Worm (Caenorhabditis elegans) whole organism, mixed stage, embryonic: ENCODE measurements around the gene abcx-1.

Experiments
- M03D4.4 ChIP-seq: sonication (generic microtip); optimal IDR thresholded peaks from 2 replicates; lab custom pipeline; 2017; ENCODE audit warnings: mild to moderate bottlenecking, missing genetic modification characterization, missing compliant biosample characterization
- bed-3 ChIP-seq: fragments of 200-800 bp; sonication (Bioruptor generic); optimal IDR thresholded peaks from 3 replicates; lab custom pipeline; 2018; ENCODE audit warnings: mild to moderate bottlenecking, missing genetic modification characterization, moderate library complexity, missing compliant biosample characterization
- blmp-1 ChIP-seq: fragments of 150-350 bp; optimal IDR thresholded peaks from 2 replicates; lab custom pipeline; 2014; ENCODE audit warnings: missing biosample characterization, missing genetic modification characterization
- ceh-39 ChIP-seq: fragments of 150-350 bp; optimal IDR thresholded peaks from 2 replicates; lab custom pipeline; 2014; ENCODE audit warnings: missing biosample characterization, missing genetic modification characterization
- ceh-43 ChIP-seq: fragments of 200-800 bp; sonication (Bioruptor generic); optimal IDR thresholded peaks from 2 replicates; lab custom pipeline; 2018; ENCODE audit warnings: mild to moderate bottlenecking, missing genetic modification characterization, moderate library complexity, missing compliant biosample characterization
- ceh-83 ChIP-seq: fragments of 200-800 bp; sonication (Bioruptor generic); optimal IDR thresholded peaks from 2 replicates; lab custom pipeline; 2018; ENCODE audit warnings: mild to moderate bottlenecking, missing genetic modification characterization, missing compliant biosample characterization
- ces-1 ChIP-seq: fragments of 150-350 bp; optimal IDR thresholded peaks from 2 replicates; lab custom pipeline; 2014; ENCODE audit warnings: missing biosample characterization, missing genetic modification reagents, missing genetic modification characterization
- cnd-1 ChIP-seq: fragments of 200-800 bp; sonication (Bioruptor generic); optimal IDR thresholded peaks from 2 replicates; lab custom pipeline; 2018; ENCODE audit warnings: mild to moderate bottlenecking, missing genetic modification characterization, missing compliant biosample characterization
- drap-1 ChIP-seq: fragments of 200-800 bp; sonication (Bioruptor generic); optimal IDR thresholded peaks from 3 replicates; lab custom pipeline; 2018; ENCODE audit warnings: mild to moderate bottlenecking, missing genetic modification characterization, missing compliant biosample characterization
- elt-1 ChIP-seq: sonication (generic microtip); optimal IDR thresholded peaks from 2 replicates; lab custom pipeline; 2017; ENCODE audit warnings: missing genetic modification characterization, mild to moderate bottlenecking, missing compliant biosample characterization, antibody characterized with exemption, moderate library complexity, borderline replicate concordance; ENCODE audit not compliant: insufficient read depth
- flh-1 ChIP-seq: fragments of 200-800 bp; sonication (Bioruptor generic); optimal IDR thresholded peaks from 2 replicates; lab custom pipeline; 2018; ENCODE audit warnings: mild to moderate bottlenecking, missing genetic modification characterization, moderate library complexity, missing compliant biosample characterization
- ham-2 ChIP-seq: fragments of 200-800 bp; sonication (Bioruptor generic); optimal IDR thresholded peaks from 2 replicates; lab custom pipeline; 2018; ENCODE audit warnings: mild to moderate bottlenecking, missing genetic modification characterization, missing compliant biosample characterization
- hlh-1 ChIP-seq: fragments of 150-350 bp; optimal IDR thresholded peaks from 2 replicates; lab custom pipeline; 2014; ENCODE audit warnings: missing biosample characterization, missing genetic modification reagents, missing genetic modification characterization
- lin-13 ChIP-seq: fragments of 150-350 bp; optimal IDR thresholded peaks from 2 replicates; lab custom pipeline; 2014; ENCODE audit warnings: missing biosample characterization, missing genetic modification characterization
- lin-32 ChIP-seq: fragments of 200-800 bp; sonication (Bioruptor generic); optimal IDR thresholded peaks from 2 replicates; lab custom pipeline; 2018; ENCODE audit warnings: mild to moderate bottlenecking, missing genetic modification characterization, missing compliant biosample characterization
- lsy-2 ChIP-seq: fragments of 150-350 bp; optimal IDR thresholded peaks from 2 replicates; lab custom pipeline; 2014; ENCODE audit warnings: missing biosample characterization, missing genetic modification characterization
- mab-5 ChIP-seq: fragments of 150-350 bp; optimal IDR thresholded peaks from 2 replicates; lab custom pipeline; 2014; ENCODE audit warnings: missing biosample characterization, missing genetic modification characterization
- mep-1 ChIP-seq: fragments of 150-350 bp; optimal IDR thresholded peaks from 2 replicates; lab custom pipeline; 2017; ENCODE audit warnings: missing biosample characterization, missing genetic modification reagents, missing genetic modification characterization, inconsistent platforms
- nhr-2 ChIP-seq: fragments of 150-350 bp; optimal IDR thresholded peaks from 2 replicates; lab custom pipeline; 2014; ENCODE audit warnings: missing biosample characterization, missing genetic modification characterization
- nhr-237 ChIP-seq: fragments of 150-350 bp; optimal IDR thresholded peaks from 2 replicates; lab custom pipeline; 2014; ENCODE audit warnings: missing biosample characterization, missing genetic modification characterization
- nhr-28 ChIP-seq: fragments of 150-350 bp; optimal IDR thresholded peaks from 2 replicates; lab custom pipeline; 2014; ENCODE audit warnings: missing biosample characterization, missing genetic modification characterization
- nhr-76 ChIP-seq: sonication (generic microtip); optimal IDR thresholded peaks from 2 replicates; lab custom pipeline; 2017; ENCODE audit warnings: missing biosample characterization, missing genetic modification characterization
- pha-4 ChIP-seq: fragments of 150-350 bp; optimal IDR thresholded peaks from 2 replicates; lab custom pipeline; 2018; ENCODE audit warnings: missing biosample characterization, missing genetic modification reagents, missing genetic modification characterization
- sem-2 ChIP-seq: fragments of 200-800 bp; sonication (Bioruptor generic); optimal IDR thresholded peaks from 2 replicates; lab custom pipeline; 2018; ENCODE audit warnings: mild to moderate bottlenecking, missing genetic modification characterization, missing compliant biosample characterization
- snpc-4 ChIP-seq: fragments of 150-350 bp; optimal IDR thresholded peaks from 2 replicates; lab custom pipeline; 2014; ENCODE audit warnings: missing biosample characterization, missing genetic modification characterization
- sptf-1 ChIP-seq: sonication (generic microtip); optimal IDR thresholded peaks from 2 replicates; lab custom pipeline; 2017; ENCODE audit warnings: mild to moderate bottlenecking, missing genetic modification characterization, moderate library complexity, missing compliant biosample characterization
- tbx-8 ChIP-seq: fragments of 200-800 bp; sonication (Bioruptor generic); optimal IDR thresholded peaks from 2 replicates; lab custom pipeline; 2018; ENCODE audit warnings: mild to moderate bottlenecking, missing genetic modification characterization, moderate library complexity, missing compliant biosample characterization
- unc-120 ChIP-seq: sonication (generic microtip); optimal IDR thresholded peaks from 2 replicates; lab custom pipeline; 2017; ENCODE audit warnings: missing genetic modification characterization, missing compliant biosample characterization; ENCODE audit not compliant: poor library complexity, severe bottlenecking
- unc-62 ChIP-seq: fragments of 150-350 bp; optimal IDR thresholded peaks from 2 replicates; lab custom pipeline; 2014; ENCODE audit warnings: missing biosample characterization, missing genetic modification reagents, missing genetic modification characterization
- zip-8 ChIP-seq: fragments of 150-350 bp; optimal IDR thresholded peaks from 2 replicates; lab custom pipeline; 2014; ENCODE audit warnings: missing biosample characterization, missing genetic modification characterization
- ztf-11 ChIP-seq: fragments of 150-350 bp; optimal IDR thresholded peaks from 2 replicates; lab custom pipeline; 2014; ENCODE audit warnings: missing biosample characterization, missing genetic modification characterization

Gene abcx-1

ce11 chrII:6575647-6576046, 43.7 kb downstream of the abcx-1 start, which contains the start of gene sra-29:
TSS of gene sra-29 (minus strand) at chrII:6575747.
- TF ChIP-seq flh-1 (GFP tag; lab: Kevin White, UChicago) (no peak), ceh-83 (GFP tag; lab: Kevin White, UChicago) (no peak), snpc-4 (no peak), mab-5 (no peak), nhr-76 (tag; lab: Kevin White, UChicago) (no peak), nhr-2 (no peak), cnd-1 (tag; lab: Kevin White, UChicago) (no peak), bed-3 (GFP tag; lab: Kevin White, UChicago) (no peak), blmp-1 (tag; lab: Kevin White, UChicago) (no peak), nhr-237 (no peak), ces-1 (no peak), sptf-1 (tag; lab: Kevin White, UChicago) (no peak), unc-120 (tag; lab: Kevin White, UChicago) (no peak), lin-13 (tag; lab: Kevin White, UChicago) (no peak), ztf-11 (tag; lab: Kevin White, UChicago) (no peak), drap-1 (GFP tag; lab: Kevin White, UChicago) (no peak)
- TF ChIP-seq, all 35 proteins: peak for 0

- no peak for TF ChIP-seq flh-1 (GFP tag; lab: Kevin White, UChicago)
- TF ChIP-seq zip-8: no peak
- TF ChIP-seq unc-120 (tag; lab: Kevin White, UChicago): no peak
- no peak for TF ChIP-seq sem-2 (GFP tag; lab: Kevin White, UChicago)
- no peak for TF ChIP-seq nhr-76 (tag; lab: Kevin White, UChicago)
Observed at ce11 chrII:6578378-6578777, 46.4 kb downstream of the abcx-1 start, which contains the start of gene sra-31. TSS of gene sra-31 (minus strand) at chrII:6578478.

ce11 chrII:6581236-6581635, 49.3 kb downstream of the abcx-1 start, which contains the start of gene C56C10.6:
TSS of gene C56C10.6 (minus strand) at chrII:6581336.
- TF ChIP-seq M03D4.4 (no peak), elt-1 (tag; lab: Kevin White, UChicago) (no peak), sem-2 (GFP tag; lab: Kevin White, UChicago) (no peak), lin-13 (tag; lab: Kevin White, UChicago) (no peak), nhr-28 (no peak), lin-32 (no peak), nhr-76 (tag; lab: Kevin White, UChicago) (no peak), unc-62 (GFP tag; lab: Kevin White, UChicago) (no peak), hlh-1 (tag; lab: Kevin White, UChicago) (no peak), mep-1 (no peak), snpc-4 (no peak), tbx-8 (GFP tag; lab: Kevin White, UChicago) (no peak), nhr-237 (no peak), blmp-1 (tag; lab: Kevin White, UChicago) (no peak), ham-2 (no peak), pha-4 (tag; lab: Kevin White, UChicago) (no peak), ceh-39 (tag; lab: Kevin White, UChicago) (no peak), mab-5 (no peak), lsy-2 (no peak)

- TF ChIP-seq unc-120 (tag; lab: Kevin White, UChicago) (no peak), nhr-237 (no peak), ceh-43 (GFP tag; lab: Kevin White, UChicago) (no peak), sptf-1 (tag; lab: Kevin White, UChicago) (no peak), flh-1 (GFP tag; lab: Kevin White, UChicago) (no peak), bed-3 (GFP tag; lab: Kevin White, UChicago) (no peak), sem-2 (GFP tag; lab: Kevin White, UChicago) (no peak), nhr-28 (no peak), ham-2 (no peak), ceh-39 (tag; lab: Kevin White, UChicago) (no peak)
Observed at ce11 chrII:6582758-6583157, 50.8 kb downstream of the abcx-1 start, which contains the start of gene C56C10.4. TSS of gene C56C10.4 (plus strand) at chrII:6583058.
